Fruit fly (Drosophila melanogaster) whole organism, prepupa: ENCODE results near the gene TAF1B.

Experiments
- Blimp-1 ChIP-seq: fragments of 200-800 bp; sonication (Bioruptor generic); optimal IDR thresholded peaks from 3 replicates; lab custom pipeline; 2017; ENCODE audit warnings: missing biosample characterization, missing genetic modification characterization, mild to moderate bottlenecking, moderate library complexity, missing genetic modification reagents
- CG10631 ChIP-seq: fragments of 200-800 bp; sonication (Bioruptor generic); optimal IDR thresholded peaks from 2 replicates; lab custom pipeline; 2016; ENCODE audit warnings: missing biosample characterization, missing genetic modification characterization
- CG10669 ChIP-seq: fragments of 200-800 bp; sonication (Bioruptor generic); optimal IDR thresholded peaks from 3 replicates; lab custom pipeline; 2018; ENCODE audit warnings: missing biosample characterization, mild to moderate bottlenecking, missing genetic modification characterization, moderate library complexity
- CG11762 ChIP-seq: fragments of 200-800 bp; sonication (Bioruptor generic); optimal IDR thresholded peaks from 3 replicates; lab custom pipeline; 2016; ENCODE audit warnings: missing biosample characterization, missing genetic modification characterization; ENCODE audit not compliant: insufficient read depth
- CG15336 ChIP-seq: fragments of 200-800 bp; sonication (Bioruptor generic); IDR thresholded peaks from 2 replicates; pipeline ENCODE4 v1.3.6; 2022; ENCODE audit warnings: missing biosample characterization, missing genetic modification characterization
- CG16779 ChIP-seq: fragments of 200-800 bp; sonication (Bioruptor generic); optimal IDR thresholded peaks from 3 replicates; lab custom pipeline; 2017; ENCODE audit warnings: missing biosample characterization, mild to moderate bottlenecking, missing genetic modification characterization
- CG31627 ChIP-seq: fragments of 200-800 bp; sonication (Bioruptor generic); optimal IDR thresholded peaks from 3 replicates; lab custom pipeline; 2016; ENCODE audit warnings: missing biosample characterization, missing genetic modification characterization
- CG32006 ChIP-seq: fragments of 200-800 bp; sonication (Bioruptor generic); optimal IDR thresholded peaks from 3 replicates; lab custom pipeline; 2017; ENCODE audit warnings: missing biosample characterization, mild to moderate bottlenecking, missing genetic modification characterization
- CG34406 ChIP-seq: fragments of 200-800 bp; sonication (Bioruptor generic); optimal IDR thresholded peaks from 3 replicates; lab custom pipeline; 2016; ENCODE audit warnings: missing biosample characterization, missing genetic modification characterization
- CG3919 ChIP-seq: fragments of 200-800 bp; sonication (Bioruptor generic); optimal IDR thresholded peaks from 3 replicates; lab custom pipeline; 2016; ENCODE audit warnings: missing biosample characterization, missing genetic modification characterization
- CG6163 ChIP-seq: fragments of 200-800 bp; sonication (Bioruptor generic); IDR thresholded peaks from 3 replicates; pipeline ENCODE4 v1.3.6; 2022; ENCODE audit warnings: missing biosample characterization, missing genetic modification characterization
- CG6276 ChIP-seq: fragments of 200-800 bp; sonication (Bioruptor generic); optimal IDR thresholded peaks from 2 replicates; lab custom pipeline; 2017; ENCODE audit warnings: missing biosample characterization, mild to moderate bottlenecking, missing genetic modification characterization
- CG6792 ChIP-seq: fragments of 200-800 bp; sonication (Bioruptor generic); optimal IDR thresholded peaks from 3 replicates; lab custom pipeline; 2016; ENCODE audit warnings: missing biosample characterization, missing genetic modification characterization
- CG6808 ChIP-seq: fragments of 200-800 bp; sonication (Bioruptor generic); optimal IDR thresholded peaks from 3 replicates; lab custom pipeline; 2017; ENCODE audit warnings: missing biosample characterization, missing genetic modification characterization, mild to moderate bottlenecking, moderate library complexity, missing genetic modification reagents
- CG6854 ChIP-seq: fragments of 200-800 bp; sonication (Bioruptor generic); optimal IDR thresholded peaks from 2 replicates; lab custom pipeline; 2017; ENCODE audit warnings: missing biosample characterization, mild to moderate bottlenecking, missing genetic modification characterization
- CG7368 ChIP-seq: fragments of 200-800 bp; sonication (Bioruptor generic); optimal IDR thresholded peaks from 3 replicates; lab custom pipeline; 2016; ENCODE audit warnings: missing biosample characterization, missing genetic modification characterization
- CG8119 ChIP-seq: fragments of 200-800 bp; sonication (Bioruptor generic); IDR thresholded peaks from 3 replicates; pipeline ENCODE4 v1.3.6; 2022; ENCODE audit warnings: missing biosample characterization, missing genetic modification characterization
- CG8319 ChIP-seq: fragments of 200-800 bp; sonication (Bioruptor generic); optimal IDR thresholded peaks from 3 replicates; lab custom pipeline; 2016; ENCODE audit warnings: missing biosample characterization, missing genetic modification characterization
- CG9139 ChIP-seq: fragments of 200-800 bp; sonication (Bioruptor generic); optimal IDR thresholded peaks from 3 replicates; lab custom pipeline; 2017; ENCODE audit warnings: missing biosample characterization, mild to moderate bottlenecking, missing genetic modification characterization
- Hr38 ChIP-seq: sonication (Bioruptor generic); optimal IDR thresholded peaks from 2 replicates; lab custom pipeline; 2016; ENCODE audit warnings: missing biosample characterization, missing genetic modification characterization
- Hr39 ChIP-seq: fragments of 200-800 bp; sonication (Bioruptor generic); optimal IDR thresholded peaks from 2 replicates; lab custom pipeline; 2016; ENCODE audit warnings: missing biosample characterization, missing genetic modification characterization
- Hr4 ChIP-seq: fragments of 200-800 bp; sonication (Bioruptor generic); optimal IDR thresholded peaks from 3 replicates; lab custom pipeline; 2016; ENCODE audit warnings: missing biosample characterization, missing genetic modification characterization
- Met ChIP-seq: fragments of 200-800 bp; sonication (Bioruptor generic); optimal IDR thresholded peaks from 3 replicates; lab custom pipeline; 2016; ENCODE audit warnings: missing biosample characterization, missing genetic modification characterization
- OdsH ChIP-seq: fragments of 200-800 bp; sonication (Bioruptor generic); optimal IDR thresholded peaks from 3 replicates; lab custom pipeline; 2016; ENCODE audit warnings: missing biosample characterization, missing genetic modification characterization
- Smox ChIP-seq: fragments of 200-800 bp; sonication (Bioruptor generic); optimal IDR thresholded peaks from 3 replicates; lab custom pipeline; 2016; ENCODE audit warnings: missing biosample characterization, missing genetic modification characterization
- Sox102F ChIP-seq: fragments of 200-800 bp; sonication (Bioruptor generic); optimal IDR thresholded peaks from 2 replicates; lab custom pipeline; 2016; ENCODE audit warnings: missing biosample characterization, mild to moderate bottlenecking, missing genetic modification characterization
- Sox14 ChIP-seq: fragments of 200-800 bp; sonication (Bioruptor generic); optimal IDR thresholded peaks from 3 replicates; lab custom pipeline; 2016; ENCODE audit warnings: missing biosample characterization, missing genetic modification characterization
- Sox15 ChIP-seq: fragments of 200-800 bp; sonication (Bioruptor generic); optimal IDR thresholded peaks from 3 replicates; lab custom pipeline; 2016; ENCODE audit warnings: missing biosample characterization, missing genetic modification characterization
- achi ChIP-seq: fragments of 200-800 bp; sonication (Bioruptor generic); optimal IDR thresholded peaks from 3 replicates; lab custom pipeline; 2016; ENCODE audit warnings: missing biosample characterization, missing genetic modification characterization
- acj6 ChIP-seq: fragments of 200-800 bp; sonication (Bioruptor generic); optimal IDR thresholded peaks from 3 replicates; lab custom pipeline; 2016; ENCODE audit warnings: missing biosample characterization, missing genetic modification characterization
- cyc ChIP-seq: fragments of 200-800 bp; sonication (Bioruptor generic); optimal IDR thresholded peaks from 3 replicates; lab custom pipeline; 2016; ENCODE audit warnings: missing biosample characterization, missing genetic modification characterization
- dac ChIP-seq: fragments of 200-800 bp; sonication (Bioruptor generic); optimal IDR thresholded peaks from 2 replicates; lab custom pipeline; 2017; ENCODE audit warnings: missing biosample characterization, mild to moderate bottlenecking, missing genetic modification characterization
- dsx ChIP-seq: fragments of 200-800 bp; optimal IDR thresholded peaks from 3 replicates; lab custom pipeline; 2019; ENCODE audit warnings: missing biosample characterization, mild to moderate bottlenecking, missing genetic modification characterization, moderate library complexity; ENCODE audit not compliant: poor library complexity, severe bottlenecking
- eg ChIP-seq: fragments of 200-800 bp; sonication (Bioruptor generic); IDR thresholded peaks from 3 replicates; pipeline ENCODE4 v1.3.6; 2022; ENCODE audit warnings: missing biosample characterization, missing genetic modification characterization
- esn ChIP-seq: fragments of 200-800 bp; sonication (Bioruptor generic); optimal IDR thresholded peaks from 2 replicates; lab custom pipeline; 2016; ENCODE audit warnings: missing biosample characterization, mild to moderate bottlenecking, missing genetic modification characterization, moderate library complexity
- fd59A ChIP-seq: fragments of 200-800 bp; sonication (Bioruptor generic); optimal IDR thresholded peaks from 2 replicates; lab custom pipeline; 2017; ENCODE audit warnings: missing biosample characterization, mild to moderate bottlenecking, missing genetic modification characterization, missing genetic modification reagents
- fd85E ChIP-seq: fragments of 200-800 bp; sonication (Bioruptor generic); optimal IDR thresholded peaks from 3 replicates; lab custom pipeline; 2016; ENCODE audit warnings: missing biosample characterization, missing genetic modification characterization
- fkh ChIP-seq: fragments of 200-800 bp; sonication (Bioruptor generic); optimal IDR thresholded peaks from 3 replicates; lab custom pipeline; 2017; ENCODE audit warnings: missing biosample characterization, mild to moderate bottlenecking, missing genetic modification characterization, moderate library complexity
- lz ChIP-seq: fragments of 200-800 bp; sonication (Bioruptor generic); optimal IDR thresholded peaks from 3 replicates; lab custom pipeline; 2016; ENCODE audit warnings: missing biosample characterization, missing genetic modification characterization
- pdm3 ChIP-seq: fragments of 200-800 bp; sonication (Bioruptor generic); optimal IDR thresholded peaks from 3 replicates; lab custom pipeline; 2016; ENCODE audit warnings: missing biosample characterization, missing genetic modification characterization
- salr ChIP-seq, 2 experiments: fragments of 200-800 bp; sonication (Bioruptor generic); optimal IDR thresholded peaks; 3 replicates each; lab custom pipeline; 2016 to 2018; ENCODE audit warnings: missing biosample characterization in 2 of 2, missing genetic modification characterization in 2 of 2, mild to moderate bottlenecking in 1 of 2
- ss ChIP-seq, 2 experiments: fragments of 200-800 bp; sonication (Bioruptor generic); optimal IDR thresholded peaks; 2 replicates in 1 of 2; 3 replicates in 1 of 2; lab custom pipeline; 2017 to 2018; ENCODE audit warnings: mild to moderate bottlenecking in 2 of 2, missing biosample characterization in 2 of 2, missing genetic modification characterization in 2 of 2, moderate library complexity in 1 of 2

TAF1B gene

dm6 chr3R:10170356-10170876, 26.4 kb upstream of the TAF1B start, which contains the start of gene Best1 (continued):
- TF ChIP-seq Hr38 (GFP tag; lab: Kevin White, UChicago) (no peak), achi (GFP tag; lab: Kevin White, UChicago) (peak; percentile 94), CG34406 (GFP tag; lab: Kevin White, UChicago) (peak; percentile 96), CG8319 (GFP tag; lab: Kevin White, UChicago) (peak; percentile 81), CG6276 (GFP tag; lab: Kevin White, UChicago) (peak; percentile 92), Sox14 (peak; percentile 87), Blimp-1 (GFP tag; lab: Kevin White, UChicago) (peak; percentile 89), CG16779 (peak; percentile 93), CG8119 (GFP tag; lab: Robert Waterston, UW) (peak; percentile 93), fd85E (GFP tag; lab: Kevin White, UChicago) (peak; percentile 71), CG31627 (peak; percentile 82), eg (GFP tag; lab: Robert Waterston, UW) (peak; percentile 95), CG6808 (GFP tag; lab: Kevin White, UChicago) (peak; percentile 84), acj6 (peak; percentile 90), CG32006 (GFP tag; lab: Kevin White, UChicago) (peak; percentile 91), Smox (GFP tag; lab: Kevin White, UChicago) (peak; percentile 86), CG6792 (GFP tag; lab: Kevin White, UChicago) (peak; percentile 92)
- TF ChIP-seq, all 60 proteins: peak for 59

- peak; percentile 29 for TF ChIP-seq CG6854 (GFP tag; lab: Kevin White, UChicago)
- no peak for TF ChIP-seq Hr39 (GFP tag; lab: Kevin White, UChicago)
- TF ChIP-seq CG6163, result 0 out of 3 replicates have a peak, but pooled peaks have one; percentile 8
- no peak for TF ChIP-seq Sox14
- TF ChIP-seq fkh, result peak; percentile 44
- no peak for TF ChIP-seq Hr38 (GFP tag; lab: Kevin White, UChicago)
- TF ChIP-seq lz (GFP tag; lab: Kevin White, UChicago), result no peak
- TF ChIP-seq esn, result peak; percentile 16
- TF ChIP-seq CG10669 (GFP tag; lab: Kevin White, UChicago), result no peak
- no peak for TF ChIP-seq CG32006 (GFP tag; lab: Kevin White, UChicago)
- peak; percentile 9 for TF ChIP-seq Hr4 (GFP tag; lab: Kevin White, UChicago)
Measured at dm6 chr3R:10169124-10169766, 25.3 kb upstream of the TAF1B start.

dm6 chr3R:10168483-10169064, 24.6 kb upstream of the TAF1B start:
- TF ChIP-seq CG7368 (GFP tag; lab: Kevin White, UChicago) (peak; percentile 10), Met (GFP tag; lab: Kevin White, UChicago) (peak; percentile 51), fd59A (GFP tag; lab: Kevin White, UChicago) (no peak), CG3919 (GFP tag; lab: Kevin White, UChicago) (peak; percentile 71), salr (GFP tag; optimal IDR thresholded peaks at IDR 0.05; lab: Kevin White, UChicago) (peak in 1 of 2 experiments; percentile 20), CG10669 (GFP tag; lab: Kevin White, UChicago) (peak; percentile 23), CG34406 (GFP tag; lab: Kevin White, UChicago) (peak; percentile 36), Sox102F (GFP tag; lab: Kevin White, UChicago) (peak; percentile 41), dsx (GFP tag; lab: Kevin White, UChicago) (no peak), CG15336 (GFP tag; lab: Robert Waterston, UW) (peak; percentile 69), CG16779 (peak; percentile 14), CG31627 (peak; percentile 60), Hr4 (GFP tag; lab: Kevin White, UChicago) (peak; percentile 38), ss (GFP tag; optimal IDR thresholded peaks at IDR 0.05; lab: Kevin White, UChicago) (peak in 1 of 2 experiments; percentile 21), CG6276 (GFP tag; lab: Kevin White, UChicago) (no peak), pdm3 (GFP tag; lab: Kevin White, UChicago) (peak; percentile 62), Blimp-1 (GFP tag; lab: Kevin White, UChicago) (no peak), CG6808 (GFP tag; lab: Kevin White, UChicago) (peak; percentile 4), cyc (GFP tag; lab: Kevin White, UChicago) (peak; percentile 64), CG8119 (GFP tag; lab: Robert Waterston, UW) (no peak; the same call in 1 of the 3 replicates), OdsH (peak; percentile 59), lz (GFP tag; lab: Kevin White, UChicago) (peak; percentile 47), Smox (GFP tag; lab: Kevin White, UChicago) (peak; percentile 60), CG6163 (peak; percentile 25; the same call in 1 of the 3 replicates), Sox15 (GFP tag; lab: Kevin White, UChicago) (peak; percentile 22), CG10631 (GFP tag; lab: Kevin White, UChicago) (peak; percentile 55), dac (GFP tag; lab: Kevin White, UChicago) (no peak), CG11762 (no peak), acj6 (peak; percentile 61), CG9139 (GFP tag; lab: Kevin White, UChicago) (peak; percentile 29)
